Fruit fly (Drosophila melanogaster) whole organism, embryonic: Measurements from ENCODE around the gene tra.

ENCODE experiments used
- ATbp ChIP-seq: fragments of 200-800 bp; sonication (Bioruptor generic); optimal IDR thresholded peaks from 2 replicates; lab custom pipeline; 2017; ENCODE audit warnings: missing biosample characterization, mild to moderate bottlenecking, missing genetic modification characterization, missing genetic modification reagents
- Abd-B ChIP-seq: fragments of 200-800 bp; sonication (Bioruptor generic); optimal IDR thresholded peaks from 2 replicates; lab custom pipeline; 2018; ENCODE audit warnings: missing biosample characterization, mild to moderate bottlenecking, missing genetic modification characterization, moderate library complexity
- Adf1 ChIP-seq: fragments of 200-800 bp; sonication (Bioruptor generic); IDR thresholded peaks from 2 replicates; pipeline ENCODE4 v1.3.6; 2022; ENCODE audit warnings: missing biosample characterization, missing genetic modification characterization
- Bteb2 ChIP-seq: fragments of 200-800 bp; sonication (Bioruptor generic); optimal IDR thresholded peaks from 2 replicates; lab custom pipeline; 2016; ENCODE audit warnings: missing biosample characterization, missing genetic modification characterization
- CG11093 ChIP-seq: fragments of 200-800 bp; sonication (Bioruptor generic); IDR thresholded peaks from 3 replicates; pipeline ENCODE4 v1.3.6; 2022; ENCODE audit warnings: missing biosample characterization, missing genetic modification characterization
- CG11504 ChIP-seq: fragments of 200-800 bp; sonication (Bioruptor generic); optimal IDR thresholded peaks from 3 replicates; lab custom pipeline; 2019; ENCODE audit warnings: missing biosample characterization, mild to moderate bottlenecking, missing genetic modification characterization, moderate library complexity
- CG12236 ChIP-seq: fragments of 200-800 bp; sonication (Bioruptor generic); optimal IDR thresholded peaks from 2 replicates; lab custom pipeline; 2016; ENCODE audit warnings: missing biosample characterization, missing genetic modification characterization
- CG13424 ChIP-seq: fragments of 200-800 bp; sonication (Bioruptor generic); optimal IDR thresholded peaks from 2 replicates; lab custom pipeline; 2019; ENCODE audit warnings: missing biosample characterization, mild to moderate bottlenecking, missing genetic modification characterization, moderate library complexity
- CG14014 ChIP-seq: fragments of 200-800 bp; sonication (Bioruptor generic); IDR thresholded peaks from 2 replicates; pipeline ENCODE4 v1.3.6; 2022; ENCODE audit warnings: missing biosample characterization, missing genetic modification characterization
- CG16813 ChIP-seq: fragments of 200-800 bp; sonication (Bioruptor generic); IDR thresholded peaks from 3 replicates; pipeline ENCODE4 v1.3.6; 2022; ENCODE audit warnings: missing biosample characterization, missing genetic modification characterization; ENCODE audit not compliant: partially characterized antibody
- CG2129 ChIP-seq: fragments of 200-800 bp; sonication (Bioruptor generic); IDR thresholded peaks from 2 replicates; pipeline ENCODE4 v1.3.6; 2022; ENCODE audit warnings: missing biosample characterization, missing genetic modification characterization; ENCODE audit not compliant: partially characterized antibody
- CG2199 ChIP-seq: fragments of 200-800 bp; sonication (Bioruptor generic); IDR thresholded peaks from 3 replicates; pipeline ENCODE4 v1.3.6; 2022; ENCODE audit warnings: missing biosample characterization, missing genetic modification characterization
- CG3065 ChIP-seq: fragments of 200-800 bp; sonication (Bioruptor generic); optimal IDR thresholded peaks from 2 replicates; lab custom pipeline; 2016; ENCODE audit warnings: missing biosample characterization, missing genetic modification characterization
- CG31224 ChIP-seq: fragments of 200-800 bp; sonication (Bioruptor generic); IDR thresholded peaks from 2 replicates; pipeline ENCODE4 v1.3.6; 2022; ENCODE audit warnings: missing biosample characterization, missing genetic modification characterization
- CG32772 ChIP-seq: fragments of 200-800 bp; sonication (Bioruptor generic); IDR thresholded peaks from 2 replicates; pipeline ENCODE4 v1.3.6; 2022; ENCODE audit warnings: missing biosample characterization, missing genetic modification characterization
- CG3407 ChIP-seq: fragments of 200-800 bp; sonication (Bioruptor generic); optimal IDR thresholded peaks from 2 replicates; lab custom pipeline; 2018; ENCODE audit warnings: missing biosample characterization, mild to moderate bottlenecking, missing genetic modification characterization
- CG42726 ChIP-seq: fragments of 200-800 bp; sonication (Bioruptor generic); IDR thresholded peaks from 2 replicates; pipeline ENCODE4 v1.3.6; 2022; ENCODE audit warnings: missing biosample characterization, missing genetic modification characterization; ENCODE audit not compliant: partially characterized antibody
- CG6654 ChIP-seq: fragments of 200-800 bp; sonication (Bioruptor generic); optimal IDR thresholded peaks from 2 replicates; lab custom pipeline; 2017; ENCODE audit warnings: missing biosample characterization, mild to moderate bottlenecking, missing genetic modification characterization
- CG7271 ChIP-seq: fragments of 200-800 bp; sonication (Bioruptor generic); optimal IDR thresholded peaks from 2 replicates; lab custom pipeline; 2018; ENCODE audit warnings: missing biosample characterization, mild to moderate bottlenecking, missing genetic modification characterization, moderate library complexity
- CG8924 ChIP-seq: fragments of 200-800 bp; optimal IDR thresholded peaks from 3 replicates; lab custom pipeline; 2019; ENCODE audit warnings: missing biosample characterization, mild to moderate bottlenecking, missing genetic modification characterization, moderate library complexity
- CG9797 ChIP-seq: fragments of 200-800 bp; sonication (Bioruptor generic); optimal IDR thresholded peaks from 3 replicates; lab custom pipeline; 2018; ENCODE audit warnings: missing biosample characterization, mild to moderate bottlenecking, missing genetic modification characterization
- CkIIα-i1 ChIP-seq: fragments of 200-800 bp; sonication (Bioruptor generic); IDR thresholded peaks from 2 replicates; pipeline ENCODE4 v1.3.6; 2022; ENCODE audit warnings: missing biosample characterization, missing genetic modification characterization
- Eip74EF ChIP-seq, 2 experiments: fragments of 200-800 bp in 1 of 2; fragments of >200 bp in 1 of 2; sonication (Bioruptor generic) in 1 of 2; optimal IDR thresholded peaks; 2 replicates each; lab custom pipeline; 2017 to 2019; ENCODE audit warnings: missing biosample characterization in 2 of 2, missing genetic modification characterization in 2 of 2, mild to moderate bottlenecking in 1 of 2, moderate library complexity in 1 of 2
- Elba2 ChIP-seq: fragments of 200-800 bp; sonication (Bioruptor generic); optimal IDR thresholded peaks from 3 replicates; lab custom pipeline; 2016; ENCODE audit warnings: missing biosample characterization, missing genetic modification characterization
- GATAe ChIP-seq: fragments of 200-800 bp; sonication (Bioruptor generic); conservative IDR thresholded peaks from 2 replicates; pipeline ENCODE4 v1.3.6; 2022; ENCODE audit warnings: missing biosample characterization, missing genetic modification characterization
- Gsc ChIP-seq: fragments of 200-800 bp; sonication (Bioruptor generic); IDR thresholded peaks from 2 replicates; pipeline ENCODE4 v1.3.6; 2022; ENCODE audit warnings: missing biosample characterization, missing genetic modification characterization
- Hand ChIP-seq: fragments of 200-800 bp; sonication (Bioruptor generic); optimal IDR thresholded peaks from 2 replicates; lab custom pipeline; 2017; ENCODE audit warnings: mild to moderate bottlenecking, missing biosample characterization, missing genetic modification reagents, missing genetic modification characterization
- Six4 ChIP-seq: fragments of 200-800 bp; sonication (Bioruptor generic); optimal IDR thresholded peaks from 2 replicates; lab custom pipeline; 2016; ENCODE audit warnings: missing biosample characterization, missing genetic modification characterization
- ase ChIP-seq: fragments of 200-800 bp; sonication (Bioruptor generic); IDR thresholded peaks from 3 replicates; pipeline ENCODE4 v1.3.6; 2022; ENCODE audit warnings: missing biosample characterization, missing genetic modification characterization
- cg ChIP-seq: fragments of 200-800 bp; sonication (Bioruptor generic); optimal IDR thresholded peaks from 3 replicates; lab custom pipeline; 2019; ENCODE audit warnings: missing biosample characterization, mild to moderate bottlenecking, missing genetic modification characterization, moderate library complexity
- chinmo ChIP-seq: fragments of 200-800 bp; sonication (Bioruptor generic); IDR thresholded peaks from 4 replicates; pipeline ENCODE4 v1.3.6; 2022; ENCODE audit warnings: missing biosample characterization, missing genetic modification characterization; ENCODE audit not compliant: partially characterized antibody
- crol ChIP-seq: fragments of 200-800 bp; sonication (Bioruptor generic); IDR thresholded peaks from 2 replicates; pipeline ENCODE4 v1.3.6; 2022; ENCODE audit warnings: missing biosample characterization, missing genetic modification characterization
- dm ChIP-seq: fragments of 200-800 bp; sonication (Bioruptor generic); optimal IDR thresholded peaks from 3 replicates; lab custom pipeline; 2016; ENCODE audit warnings: missing biosample characterization, missing genetic modification characterization
- fru ChIP-seq: fragments of >200 bp; optimal IDR thresholded peaks from 2 replicates; lab custom pipeline; 2017
- ftz-f1 ChIP-seq: fragments of 200-800 bp; sonication (Bioruptor generic); optimal IDR thresholded peaks from 2 replicates; lab custom pipeline; 2016; ENCODE audit warnings: missing biosample characterization, missing genetic modification characterization
- gcm ChIP-seq: fragments of 200-800 bp; sonication (Bioruptor generic); optimal IDR thresholded peaks from 2 replicates; lab custom pipeline; 2019; ENCODE audit warnings: missing biosample characterization, mild to moderate bottlenecking, missing genetic modification characterization, moderate library complexity
- grn ChIP-seq: fragments of 200-800 bp; sonication (Bioruptor generic); optimal IDR thresholded peaks from 3 replicates; lab custom pipeline; 2017; ENCODE audit warnings: missing biosample characterization, missing genetic modification characterization
- gsb ChIP-seq: fragments of 200-800 bp; sonication (Bioruptor generic); IDR thresholded peaks from 2 replicates; pipeline ENCODE4 v1.3.6; 2022; ENCODE audit warnings: missing biosample characterization, missing genetic modification characterization
- gsb-n ChIP-seq: fragments of 200-800 bp; sonication (Bioruptor generic); optimal IDR thresholded peaks from 3 replicates; lab custom pipeline; 2018; ENCODE audit warnings: missing biosample characterization, mild to moderate bottlenecking, missing genetic modification characterization
- kni ChIP-seq: fragments of 200-800 bp; sonication (Bioruptor generic); optimal IDR thresholded peaks from 3 replicates; lab custom pipeline; 2017; ENCODE audit warnings: mild to moderate bottlenecking, missing biosample characterization, missing genetic modification reagents, missing genetic modification characterization
- maf-S ChIP-seq: fragments of 200-800 bp; sonication (Bioruptor generic); optimal IDR thresholded peaks from 2 replicates; lab custom pipeline; 2016; ENCODE audit warnings: missing biosample characterization, missing genetic modification characterization
- oc ChIP-seq: fragments of 200-800 bp; sonication (Bioruptor generic); optimal IDR thresholded peaks from 2 replicates; lab custom pipeline; 2018; ENCODE audit warnings: missing biosample characterization, mild to moderate bottlenecking, missing genetic modification characterization, moderate library complexity
- onecut ChIP-seq: fragments of 200-800 bp; sonication (Bioruptor generic); IDR thresholded peaks from 2 replicates; pipeline ENCODE4 v1.3.6; 2022; ENCODE audit warnings: missing biosample characterization, missing genetic modification characterization
- org-1 ChIP-seq: fragments of 200-800 bp; sonication (Bioruptor generic); optimal IDR thresholded peaks from 2 replicates; lab custom pipeline; 2017; ENCODE audit warnings: missing biosample characterization, missing genetic modification characterization
- row ChIP-seq: fragments of 200-800 bp; sonication (Bioruptor generic); IDR thresholded peaks from 3 replicates; pipeline ENCODE4 v1.3.6; 2022; ENCODE audit warnings: missing biosample characterization, missing genetic modification characterization
- sc ChIP-seq, 3 experiments: fragments of >200 bp in 2 of 3; fragments of 200-800 bp in 1 of 3; sonication (Bioruptor generic) in 1 of 3; optimal IDR thresholded peaks; 2 replicates in 2 of 3; 3 replicates in 1 of 3; lab custom pipeline; 2017; ENCODE audit warnings: mild to moderate bottlenecking in 1 of 3, missing biosample characterization in 1 of 3, missing genetic modification characterization in 1 of 3, missing genetic modification reagents in 1 of 3
- so ChIP-seq: fragments of 200-800 bp; sonication (Bioruptor generic); IDR thresholded peaks from 3 replicates; pipeline ENCODE4 v1.3.6; 2022; ENCODE audit warnings: missing biosample characterization, missing genetic modification characterization
- ttk ChIP-seq: fragments of 200-800 bp; sonication (Bioruptor generic); IDR thresholded peaks from 2 replicates; pipeline ENCODE4 v2.1.2; 2022; ENCODE audit warnings: missing biosample characterization, missing genetic modification characterization
- tx ChIP-seq: fragments of 200-800 bp; sonication (Bioruptor generic); optimal IDR thresholded peaks from 2 replicates; lab custom pipeline; 2016; ENCODE audit warnings: missing biosample characterization, missing genetic modification characterization
- unc-4 ChIP-seq: fragments of 200-800 bp; sonication (Bioruptor generic); IDR thresholded peaks from 2 replicates; pipeline ENCODE4 v1.3.6; 2022; ENCODE audit warnings: missing biosample characterization, missing genetic modification characterization; ENCODE audit not compliant: partially characterized antibody

The tra gene

DNA sequence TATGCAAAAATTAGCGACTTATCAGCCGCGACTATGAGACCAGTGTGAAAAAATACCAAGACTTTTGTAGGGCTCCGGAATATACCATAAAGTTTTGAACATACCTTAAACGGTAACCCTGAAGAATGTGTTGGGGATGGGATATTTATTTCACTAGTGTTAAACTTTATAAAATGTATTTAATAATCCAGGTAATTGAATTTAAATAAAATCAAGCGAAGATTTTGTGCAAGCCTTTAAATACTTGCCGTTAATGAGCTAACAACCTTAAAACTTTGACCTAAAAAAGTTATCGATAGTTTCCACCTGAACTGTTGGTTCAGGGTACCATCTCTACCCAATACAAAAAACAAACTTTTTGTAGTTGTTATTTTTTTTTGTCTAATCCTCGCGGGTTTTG lies 21.3 kb upstream of the tra start, which contains the start of gene CG4101 (continued):
- peak; percentile 38 for TF ChIP-seq ftz-f1 (GFP tag; lab: Kevin White, UChicago)
- peak; percentile 68 for TF ChIP-seq Six4 (GFP tag; lab: Kevin White, UChicago)
- TF ChIP-seq grn (GFP tag; lab: Kevin White, UChicago), result no peak
- no peak for TF ChIP-seq org-1 (GFP tag; lab: Kevin White, UChicago)
- TF ChIP-seq GATAe (GFP tag; lab: Robert Waterston, UW), result no peak
- no peak for TF ChIP-seq CkIIα-i1 (GFP tag; lab: Robert Waterston, UW)
- TF ChIP-seq Elba2 (GFP tag; lab: Kevin White, UChicago), result peak; percentile 34
- TF ChIP-seq dm, result peak; percentile 27
- TF ChIP-seq CG42726 (GFP tag; lab: Robert Waterston, UW), result peak; percentile 45; the same call in 1 of the 2 replicates
- TF ChIP-seq CG8924, result peak; percentile 85
- peak; percentile 75 for TF ChIP-seq Abd-B (GFP tag; lab: Kevin White, UChicago)
- peak; percentile 68 for TF ChIP-seq CG31224 (GFP tag; lab: Robert Waterston, UW)
- TF ChIP-seq gcm, result peak; percentile 73
- TF ChIP-seq gsb (GFP tag; lab: Robert Waterston, UW), result no peak
- TF ChIP-seq chinmo (GFP tag; lab: Robert Waterston, UW), result no peak
- no peak for TF ChIP-seq CG2199 (GFP tag; lab: Robert Waterston, UW)
- TF ChIP-seq CG12236 (GFP tag; lab: Kevin White, UChicago), result peak; percentile 12
- TF ChIP-seq CG9797 (GFP tag; lab: Kevin White, UChicago), result peak; percentile 69
- TF ChIP-seq CG13424, result peak; percentile 91
- peak; percentile 31 for TF ChIP-seq CG3407
- no peak for TF ChIP-seq CG6654 (GFP tag; lab: Kevin White, UChicago)
- TF ChIP-seq Hand (GFP tag; lab: Kevin White, UChicago), result no peak
- TF ChIP-seq CG11504, result peak; percentile 80
- TF ChIP-seq CG11093, result peak; percentile 68; the same call in 2 of the 3 replicates
- no peak for TF ChIP-seq crol (GFP tag; lab: Robert Waterston, UW)
- TF ChIP-seq tx (GFP tag; lab: Kevin White, UChicago), result peak; percentile 70
- peak; percentile 67 for TF ChIP-seq CG7271 (tag; lab: Kevin White, UChicago)
- peak; percentile 84 for TF ChIP-seq CG14014 (GFP tag; lab: Robert Waterston, UW)
- peak; percentile 94 for TF ChIP-seq row (GFP tag; lab: Robert Waterston, UW)
- peak; percentile 71; the same call in 1 of the 3 replicates for TF ChIP-seq so
- TF ChIP-seq unc-4, result peak; percentile 89
- TF ChIP-seq Eip74EF (GFP tag; optimal IDR thresholded peaks at IDR 0.05; lab: Kevin White, UChicago), result peak in 1 of 2 experiments; percentile 34
- peak; percentile 44 for TF ChIP-seq oc (tag; lab: Kevin White, UChicago)
- TF ChIP-seq ase, result peak; percentile 82
- peak; percentile 4 for TF ChIP-seq kni
- peak; percentile 74 for TF ChIP-seq maf-S
- TF ChIP-seq Gsc (GFP tag; lab: Robert Waterston, UW), result peak; percentile 29; the same call in 1 of the 2 replicates
- peak; percentile 68 for TF ChIP-seq ttk
- peak; percentile 48 for TF ChIP-seq ATbp (GFP tag; lab: Kevin White, UChicago)
- peak; percentile 51 for TF ChIP-seq Adf1 (GFP tag; lab: Robert Waterston, UW)
- TF ChIP-seq CG3065 (GFP tag; lab: Kevin White, UChicago), result peak; percentile 57
- peak; percentile 77 for TF ChIP-seq CG2129
- TF ChIP-seq sc (optimal IDR thresholded peaks at IDR 0.05; lab: Kevin White, UChicago), result no peak
- no peak for TF ChIP-seq sc (GFP tag; optimal IDR thresholded peaks at IDR 0.05; lab: Kevin White, UChicago)
- TF ChIP-seq onecut (GFP tag; lab: Robert Waterston, UW), result peak; percentile 30
- peak; percentile 60 for TF ChIP-seq gsb-n (tag; lab: Kevin White, UChicago)
- TF ChIP-seq cg (GFP tag; lab: Kevin White, UChicago), result no peak
- peak; percentile 75 for TF ChIP-seq CG16813
- TF ChIP-seq Bteb2 (GFP tag; lab: Kevin White, UChicago), result peak; percentile 57
- no peak for TF ChIP-seq fru (lab: Kevin White, UChicago)
- peak; percentile 77 for TF ChIP-seq CG32772 (GFP tag; lab: Robert Waterston, UW)
